Fruit fly (Drosophila melanogaster) whole organism, embryonic: ENCODE data around the gene CG6739.
A peak's percentile ranks its signal among the peaks of the same experiment; 100 is the strongest.

Experiments used
- CG1024 ChIP-seq: fragments of 200-800 bp; sonication (Bioruptor generic); IDR thresholded peaks from 2 replicates; pipeline ENCODE4 v1.3.6; 2022; ENCODE audit warnings: missing biosample characterization, missing genetic modification characterization
- CG10654 ChIP-seq: fragments of 200-800 bp; sonication (Bioruptor generic); optimal IDR thresholded peaks from 2 replicates; lab custom pipeline; 2016; ENCODE audit warnings: missing biosample characterization, missing genetic modification characterization
- CG12391 ChIP-seq: fragments of 200-800 bp; sonication (Bioruptor generic); optimal IDR thresholded peaks from 3 replicates; lab custom pipeline; 2018; ENCODE audit warnings: missing biosample characterization, mild to moderate bottlenecking, missing genetic modification characterization, moderate library complexity
- CG14860 ChIP-seq: fragments of 200-800 bp; sonication (Bioruptor generic); IDR thresholded peaks from 3 replicates; pipeline ENCODE4 v1.3.6; 2022; ENCODE audit warnings: missing biosample characterization, missing genetic modification characterization; ENCODE audit not compliant: partially characterized antibody
- CG15073 ChIP-seq: fragments of 200-800 bp; sonication (Bioruptor generic); optimal IDR thresholded peaks from 2 replicates; lab custom pipeline; 2016; ENCODE audit warnings: missing biosample characterization, missing genetic modification characterization
- CG15696 ChIP-seq: fragments of 200-800 bp; sonication (Bioruptor generic); optimal IDR thresholded peaks from 2 replicates; lab custom pipeline; 2019; ENCODE audit warnings: missing biosample characterization, mild to moderate bottlenecking, missing genetic modification characterization, moderate library complexity
- CG17385 ChIP-seq: fragments of 200-800 bp; sonication (Bioruptor generic); optimal IDR thresholded peaks from 3 replicates; lab custom pipeline; 2018; ENCODE audit warnings: missing biosample characterization, mild to moderate bottlenecking, missing genetic modification characterization
- CG18262 ChIP-seq: fragments of 200-800 bp; optimal IDR thresholded peaks from 3 replicates; lab custom pipeline; 2019; ENCODE audit warnings: missing biosample characterization, mild to moderate bottlenecking, missing genetic modification characterization, moderate library complexity
- CG2678 ChIP-seq: fragments of 200-800 bp; sonication (Bioruptor generic); optimal IDR thresholded peaks from 3 replicates; lab custom pipeline; 2019; ENCODE audit warnings: missing biosample characterization, mild to moderate bottlenecking, missing genetic modification characterization, moderate library complexity
- CG2712 ChIP-seq: fragments of 200-800 bp; optimal IDR thresholded peaks from 3 replicates; lab custom pipeline; 2019; ENCODE audit warnings: missing biosample characterization, mild to moderate bottlenecking, missing genetic modification characterization, moderate library complexity
- CG30020 ChIP-seq: fragments of 200-800 bp; optimal IDR thresholded peaks from 2 replicates; lab custom pipeline; 2019; ENCODE audit warnings: missing biosample characterization, mild to moderate bottlenecking, missing genetic modification characterization, moderate library complexity
- CG30403 ChIP-seq: fragments of 200-800 bp; sonication (Bioruptor generic); optimal IDR thresholded peaks from 3 replicates; lab custom pipeline; 2016; ENCODE audit warnings: missing biosample characterization, missing genetic modification characterization
- CG31441 ChIP-seq: fragments of 200-800 bp; sonication (Bioruptor generic); IDR thresholded peaks from 2 replicates; pipeline ENCODE4 v1.3.6; 2022; ENCODE audit warnings: missing biosample characterization, missing genetic modification characterization
- CG42726 ChIP-seq: fragments of 200-800 bp; sonication (Bioruptor generic); IDR thresholded peaks from 2 replicates; pipeline ENCODE4 v1.3.6; 2022; ENCODE audit warnings: missing biosample characterization, missing genetic modification characterization; ENCODE audit not compliant: partially characterized antibody
- CG4404 ChIP-seq: fragments of 200-800 bp; sonication (Bioruptor generic); IDR thresholded peaks from 2 replicates; pipeline ENCODE4 v1.3.6; 2022; ENCODE audit warnings: missing biosample characterization, missing genetic modification characterization
- CG5245 ChIP-seq: fragments of 200-800 bp; sonication (Bioruptor generic); optimal IDR thresholded peaks from 3 replicates; lab custom pipeline; 2016; ENCODE audit warnings: missing biosample characterization, missing genetic modification characterization
- CG6854 ChIP-seq: fragments of 200-800 bp; sonication (Bioruptor generic); optimal IDR thresholded peaks from 3 replicates; lab custom pipeline; 2017; ENCODE audit warnings: missing biosample characterization, mild to moderate bottlenecking, missing genetic modification characterization
- CG7745 ChIP-seq: fragments of 200-800 bp; sonication (Bioruptor generic); optimal IDR thresholded peaks from 2 replicates; lab custom pipeline; 2018; ENCODE audit warnings: missing biosample characterization, mild to moderate bottlenecking, missing genetic modification characterization, moderate library complexity
- CG8388 ChIP-seq: fragments of 200-800 bp; sonication (Bioruptor generic); optimal IDR thresholded peaks from 2 replicates; lab custom pipeline; 2019; ENCODE audit warnings: missing biosample characterization, mild to moderate bottlenecking, missing genetic modification characterization, moderate library complexity
- CG8924 ChIP-seq: fragments of 200-800 bp; optimal IDR thresholded peaks from 3 replicates; lab custom pipeline; 2019; ENCODE audit warnings: missing biosample characterization, mild to moderate bottlenecking, missing genetic modification characterization, moderate library complexity
- CHES-1-like ChIP-seq: fragments of 200-800 bp; sonication (Bioruptor generic); optimal IDR thresholded peaks from 2 replicates; lab custom pipeline; 2016; ENCODE audit warnings: missing biosample characterization, missing genetic modification characterization
- D ChIP-seq, 2 experiments: fragments of 200-800 bp in 1 of 2; fragments of >200 bp in 1 of 2; sonication (Bioruptor generic) in 1 of 2; optimal IDR thresholded peaks; 2 replicates in 1 of 2; 3 replicates in 1 of 2; lab custom pipeline; 2017; ENCODE audit warnings: mild to moderate bottlenecking in 1 of 2, missing biosample characterization in 1 of 2, missing genetic modification characterization in 1 of 2, missing genetic modification reagents in 1 of 2
- Dek ChIP-seq: fragments of 200-800 bp; sonication (Bioruptor generic); optimal IDR thresholded peaks from 3 replicates; lab custom pipeline; 2019; ENCODE audit warnings: missing biosample characterization, mild to moderate bottlenecking, missing genetic modification characterization, moderate library complexity
- Doc3 ChIP-seq: fragments of 200-800 bp; sonication (Bioruptor generic); IDR thresholded peaks from 3 replicates; pipeline ENCODE4 v1.3.6; 2022; ENCODE audit warnings: missing biosample characterization, missing genetic modification characterization; ENCODE audit not compliant: partially characterized antibody
- Fer1 ChIP-seq: fragments of 200-800 bp; sonication (Bioruptor generic); optimal IDR thresholded peaks from 2 replicates; lab custom pipeline; 2017; ENCODE audit warnings: missing biosample characterization, mild to moderate bottlenecking, missing genetic modification characterization
- Mad ChIP-seq: fragments of 200-800 bp; sonication (Bioruptor generic); optimal IDR thresholded peaks from 2 replicates; lab custom pipeline; 2016; ENCODE audit warnings: missing biosample characterization, missing genetic modification characterization
- Oli ChIP-seq: fragments of 200-800 bp; sonication (Bioruptor generic); optimal IDR thresholded peaks from 2 replicates; lab custom pipeline; 2018; ENCODE audit warnings: missing biosample characterization, mild to moderate bottlenecking, missing genetic modification characterization, moderate library complexity
- Sox102F ChIP-seq: fragments of 200-800 bp; sonication (Bioruptor generic); optimal IDR thresholded peaks from 2 replicates; lab custom pipeline; 2018; ENCODE audit warnings: missing biosample characterization, mild to moderate bottlenecking, missing genetic modification characterization, moderate library complexity
- Ssrp ChIP-seq: fragments of 200-800 bp; sonication (Bioruptor generic); optimal IDR thresholded peaks from 2 replicates; lab custom pipeline; 2018; ENCODE audit warnings: missing biosample characterization, mild to moderate bottlenecking, missing genetic modification characterization, moderate library complexity
- Taf1 ChIP-seq: fragments of 200-800 bp; sonication (Bioruptor generic); IDR thresholded peaks from 2 replicates; pipeline ENCODE4 v1.3.6; 2022; ENCODE audit warnings: missing biosample characterization, missing genetic modification characterization
- Xbp1 ChIP-seq: fragments of 200-800 bp; sonication (Bioruptor generic); optimal IDR thresholded peaks from 3 replicates; lab custom pipeline; 2016; ENCODE audit warnings: missing biosample characterization, mild to moderate bottlenecking, missing genetic modification characterization
- bcd ChIP-seq: fragments of 200-800 bp; sonication (Bioruptor generic); optimal IDR thresholded peaks from 2 replicates; lab custom pipeline; 2017; ENCODE audit warnings: missing biosample characterization, mild to moderate bottlenecking, missing genetic modification characterization
- bigmax ChIP-seq: fragments of 200-800 bp; sonication (Bioruptor generic); optimal IDR thresholded peaks from 2 replicates; lab custom pipeline; 2018; ENCODE audit warnings: missing biosample characterization, mild to moderate bottlenecking, missing genetic modification characterization
- ci ChIP-seq: fragments of 200-800 bp; sonication (Bioruptor generic); IDR thresholded peaks from 3 replicates; pipeline ENCODE4 v1.3.6; 2022; ENCODE audit warnings: missing biosample characterization, missing genetic modification characterization
- ewg ChIP-seq: fragments of 200-800 bp; sonication (Bioruptor generic); optimal IDR thresholded peaks from 3 replicates; lab custom pipeline; 2017; ENCODE audit warnings: mild to moderate bottlenecking, missing biosample characterization, missing genetic modification reagents, missing genetic modification characterization
- grau ChIP-seq: fragments of 200-800 bp; optimal IDR thresholded peaks from 3 replicates; lab custom pipeline; 2019; ENCODE audit warnings: missing biosample characterization, mild to moderate bottlenecking, missing genetic modification characterization, moderate library complexity
- kni ChIP-seq: fragments of 200-800 bp; sonication (Bioruptor generic); optimal IDR thresholded peaks from 3 replicates; lab custom pipeline; 2017; ENCODE audit warnings: mild to moderate bottlenecking, missing biosample characterization, missing genetic modification reagents, missing genetic modification characterization
- nmo ChIP-seq: fragments of 200-800 bp; sonication (Bioruptor generic); optimal IDR thresholded peaks from 2 replicates; lab custom pipeline; 2018; ENCODE audit warnings: missing biosample characterization, mild to moderate bottlenecking, missing genetic modification characterization, moderate library complexity
- oc ChIP-seq: fragments of 200-800 bp; sonication (Bioruptor generic); optimal IDR thresholded peaks from 2 replicates; lab custom pipeline; 2018; ENCODE audit warnings: missing biosample characterization, mild to moderate bottlenecking, missing genetic modification characterization, moderate library complexity
- otp ChIP-seq: fragments of 200-800 bp; sonication (Bioruptor generic); IDR thresholded peaks from 3 replicates; pipeline ENCODE4, ENCODE4 v1.3.6; 2022; ENCODE audit warnings: missing biosample characterization, missing genetic modification characterization
- peb ChIP-seq: fragments of 200-800 bp; sonication (Bioruptor generic); IDR thresholded peaks from 2 replicates; pipeline ENCODE4 v1.3.6; 2022; ENCODE audit warnings: missing biosample characterization, missing genetic modification characterization
- prd ChIP-seq, 3 experiments: fragments of >200 bp in 2 of 3; fragments of 200-800 bp in 1 of 3; sonication (Bioruptor generic) in 1 of 3; optimal IDR thresholded peaks in 2 of 3; IDR thresholded peaks in 1 of 3; 2 replicates in 2 of 3; 3 replicates in 1 of 3; pipeline versions ENCODE4 v1.3.6 to Lab custom; 2017 to 2022; ENCODE audit warnings: missing biosample characterization in 1 of 3, missing genetic modification characterization in 1 of 3
- scrt ChIP-seq: fragments of 200-800 bp; sonication (Bioruptor generic); optimal IDR thresholded peaks from 2 replicates; lab custom pipeline; 2018; ENCODE audit warnings: missing biosample characterization, mild to moderate bottlenecking, missing genetic modification characterization, moderate library complexity
- tin ChIP-seq: fragments of 200-800 bp; sonication (Bioruptor generic); optimal IDR thresholded peaks from 3 replicates; lab custom pipeline; 2016; ENCODE audit warnings: missing biosample characterization, missing genetic modification characterization
- vvl ChIP-seq: fragments of 200-800 bp; sonication (Bioruptor generic); IDR thresholded peaks from 2 replicates; pipeline ENCODE4 v1.3.6; 2022; ENCODE audit warnings: missing biosample characterization, missing genetic modification characterization
- wor ChIP-seq: fragments of 200-800 bp; sonication (Bioruptor generic); IDR thresholded peaks from 2 replicates; pipeline ENCODE4 v1.3.6; 2022; ENCODE audit warnings: missing biosample characterization, missing genetic modification characterization
- zen ChIP-seq: fragments of 200-800 bp; sonication (Bioruptor generic); optimal IDR thresholded peaks from 3 replicates; lab custom pipeline; 2018; ENCODE audit warnings: missing biosample characterization, mild to moderate bottlenecking, missing genetic modification characterization, moderate library complexity
- zf30C ChIP-seq: fragments of 200-800 bp; sonication (Bioruptor generic); optimal IDR thresholded peaks from 3 replicates; lab custom pipeline; 2018; ENCODE audit warnings: missing biosample characterization, mild to moderate bottlenecking, missing genetic modification characterization
- zfh1 ChIP-seq: fragments of 200-800 bp; sonication (Bioruptor generic); IDR thresholded peaks from 3 replicates; pipeline ENCODE4 v1.3.6; 2022; ENCODE audit warnings: missing biosample characterization, missing genetic modification characterization

The CG6739 gene

DNA sequence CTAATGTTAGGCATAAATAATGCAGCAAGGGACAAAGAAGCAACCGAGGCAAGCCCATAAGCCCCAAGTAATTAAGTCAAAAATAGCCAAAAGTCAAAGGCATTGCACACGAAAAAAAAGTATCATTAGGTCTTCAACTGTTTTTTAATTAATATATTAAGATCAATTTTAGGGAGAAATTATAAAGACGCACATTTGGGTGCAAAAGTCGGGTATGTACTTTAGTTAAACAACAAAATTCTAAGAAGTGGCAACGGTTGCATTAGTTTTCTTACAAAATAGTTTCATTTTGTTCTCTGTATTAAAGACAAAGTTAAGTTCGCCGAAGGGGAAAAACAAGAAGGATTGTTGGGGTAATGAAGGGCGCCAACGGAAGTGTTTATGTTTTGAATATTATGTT, 41.6 kb upstream of the CG6739 start:
- TF ChIP-seq Oli (tag; lab: Kevin White, UChicago) = peak; percentile 45
- no peak for TF ChIP-seq prd (optimal IDR thresholded peaks at IDR 0.05; lab: Kevin White, UChicago)
- TF ChIP-seq prd (GFP tag; IDR thresholded peaks at IDR 0.05; lab: Robert Waterston, UW) = peak; percentile 25; the same call in 1 of the 3 replicates
- TF ChIP-seq bcd = peak; percentile 25
- TF ChIP-seq ewg (GFP tag; lab: Kevin White, UChicago) = peak; percentile 37
- TF ChIP-seq CG15696 = no peak
- no peak for TF ChIP-seq Dek (tag; lab: Kevin White, UChicago)
- TF ChIP-seq CG42726 (GFP tag; lab: Robert Waterston, UW) = no peak
- TF ChIP-seq Sox102F (GFP tag; lab: Kevin White, UChicago) = peak; percentile 77
- TF ChIP-seq nmo (GFP tag; lab: Kevin White, UChicago) = peak; percentile 53
- no peak for TF ChIP-seq CG30020 (tag; lab: Kevin White, UChicago)
- TF ChIP-seq kni (GFP tag; lab: Kevin White, UChicago) = no peak
- TF ChIP-seq Xbp1 (GFP tag; lab: Kevin White, UChicago) = peak; percentile 20
- no peak for TF ChIP-seq zf30C (GFP tag; lab: Kevin White, UChicago)
- peak; percentile 66 for TF ChIP-seq CG2712 (tag; lab: Kevin White, UChicago)
- TF ChIP-seq Mad = peak; percentile 27
- peak; percentile 42 for TF ChIP-seq grau (tag; lab: Kevin White, UChicago)
- no peak for TF ChIP-seq CG15073
- TF ChIP-seq Fer1 (GFP tag; lab: Kevin White, UChicago) = no peak
- no peak for TF ChIP-seq CG14860
- no peak for TF ChIP-seq Doc3 (GFP tag; lab: Robert Waterston, UW)
- TF ChIP-seq ci (GFP tag; lab: Robert Waterston, UW) = 0 out of 3 replicates have a peak, but pooled peaks have one; percentile 38
- peak; percentile 39 for TF ChIP-seq CG30403 (GFP tag; lab: Kevin White, UChicago)
- TF ChIP-seq CG8388 (GFP tag; lab: Kevin White, UChicago) = peak; percentile 60
- no peak for TF ChIP-seq peb (GFP tag; lab: Robert Waterston, UW)
- no peak for TF ChIP-seq CG6854 (GFP tag; lab: Kevin White, UChicago)
- peak; percentile 45 for TF ChIP-seq CG2678 (tag; lab: Kevin White, UChicago)
- peak; percentile 42; the same call in 1 of the 2 replicates for TF ChIP-seq vvl
- TF ChIP-seq Taf1 (GFP tag; lab: Robert Waterston, UW) = no peak
- peak; percentile 4 for TF ChIP-seq CG17385 (GFP tag; lab: Kevin White, UChicago)
- TF ChIP-seq otp (GFP tag; lab: Robert Waterston, UW) = 0 out of 3 replicates have a peak, but pooled peaks have one; percentile 46
- no peak for TF ChIP-seq scrt (GFP tag; lab: Kevin White, UChicago)
- TF ChIP-seq bigmax (GFP tag; lab: Kevin White, UChicago) = no peak
- TF ChIP-seq tin (GFP tag; lab: Kevin White, UChicago) = peak; percentile 25
- peak; percentile 8 for TF ChIP-seq CG10654 (GFP tag; lab: Kevin White, UChicago)
- TF ChIP-seq CG1024 (GFP tag; lab: Robert Waterston, UW) = no peak
- no peak for TF ChIP-seq D (optimal IDR thresholded peaks at IDR 0.05; lab: Kevin White, UChicago)
- TF ChIP-seq D (GFP tag; optimal IDR thresholded peaks at IDR 0.05; lab: Kevin White, UChicago) = peak; percentile 55
- TF ChIP-seq oc = peak; percentile 11
- peak; percentile 64 for TF ChIP-seq CG18262 (tag; lab: Kevin White, UChicago)
- peak; percentile 57; the same call in 1 of the 2 replicates for TF ChIP-seq wor (GFP tag; lab: Robert Waterston, UW)
- TF ChIP-seq CG12391 = peak; percentile 55
- TF ChIP-seq CG31441 (GFP tag; lab: Robert Waterston, UW) = peak; percentile 45
- TF ChIP-seq CG4404 (GFP tag; lab: Robert Waterston, UW) = no peak
- TF ChIP-seq CG5245 (GFP tag; lab: Kevin White, UChicago) = peak; percentile 21
- peak; percentile 52 for TF ChIP-seq Ssrp (tag; lab: Kevin White, UChicago)
- TF ChIP-seq CG7745 (tag; lab: Kevin White, UChicago) = no peak
- TF ChIP-seq CHES-1-like (GFP tag; lab: Kevin White, UChicago) = no peak
- peak; percentile 25 for TF ChIP-seq CG8924 (tag; lab: Kevin White, UChicago)
- no peak for TF ChIP-seq zen
- TF ChIP-seq zfh1 = peak; percentile 75
